Fruit fly (Drosophila melanogaster) whole organism, prepupa: Measurements from ENCODE around the gene Abd-B.

Source experiments
- CG3919 ChIP-seq: fragments of 200-800 bp; sonication (Bioruptor generic); optimal IDR thresholded peaks from 3 replicates; lab custom pipeline; 2016; ENCODE audit warnings: missing biosample characterization, missing genetic modification characterization
- CG9139 ChIP-seq: fragments of 200-800 bp; sonication (Bioruptor generic); optimal IDR thresholded peaks from 3 replicates; lab custom pipeline; 2017; ENCODE audit warnings: missing biosample characterization, mild to moderate bottlenecking, missing genetic modification characterization
- Eip93F ChIP-seq: fragments of 200-800 bp; sonication (Bioruptor generic); optimal IDR thresholded peaks from 2 replicates; lab custom pipeline; 2016; ENCODE audit warnings: missing biosample characterization, mild to moderate bottlenecking, missing genetic modification characterization
- Gug ChIP-seq: fragments of 200-800 bp; sonication (Bioruptor generic); IDR thresholded peaks from 2 replicates; pipeline ENCODE4 v1.3.6; 2022; ENCODE audit warnings: missing biosample characterization, missing genetic modification characterization
- Hr4 ChIP-seq: fragments of 200-800 bp; sonication (Bioruptor generic); optimal IDR thresholded peaks from 3 replicates; lab custom pipeline; 2016; ENCODE audit warnings: missing biosample characterization, missing genetic modification characterization
- Lpt ChIP-seq: fragments of 200-800 bp; sonication (Bioruptor generic); optimal IDR thresholded peaks from 3 replicates; lab custom pipeline; 2016; ENCODE audit warnings: missing biosample characterization, missing genetic modification characterization
- OdsH ChIP-seq: fragments of 200-800 bp; sonication (Bioruptor generic); optimal IDR thresholded peaks from 3 replicates; lab custom pipeline; 2016; ENCODE audit warnings: missing biosample characterization, missing genetic modification characterization
- cyc ChIP-seq: fragments of 200-800 bp; sonication (Bioruptor generic); optimal IDR thresholded peaks from 3 replicates; lab custom pipeline; 2016; ENCODE audit warnings: missing biosample characterization, missing genetic modification characterization
- dac ChIP-seq: fragments of 200-800 bp; sonication (Bioruptor generic); optimal IDR thresholded peaks from 2 replicates; lab custom pipeline; 2017; ENCODE audit warnings: missing biosample characterization, mild to moderate bottlenecking, missing genetic modification characterization
- esn ChIP-seq: fragments of 200-800 bp; sonication (Bioruptor generic); optimal IDR thresholded peaks from 2 replicates; lab custom pipeline; 2016; ENCODE audit warnings: missing biosample characterization, mild to moderate bottlenecking, missing genetic modification characterization, moderate library complexity
- vri ChIP-seq: fragments of 200-800 bp; sonication (Bioruptor generic); optimal IDR thresholded peaks from 3 replicates; lab custom pipeline; 2016; ENCODE audit warnings: missing biosample characterization, mild to moderate bottlenecking, missing genetic modification characterization

DNA sequence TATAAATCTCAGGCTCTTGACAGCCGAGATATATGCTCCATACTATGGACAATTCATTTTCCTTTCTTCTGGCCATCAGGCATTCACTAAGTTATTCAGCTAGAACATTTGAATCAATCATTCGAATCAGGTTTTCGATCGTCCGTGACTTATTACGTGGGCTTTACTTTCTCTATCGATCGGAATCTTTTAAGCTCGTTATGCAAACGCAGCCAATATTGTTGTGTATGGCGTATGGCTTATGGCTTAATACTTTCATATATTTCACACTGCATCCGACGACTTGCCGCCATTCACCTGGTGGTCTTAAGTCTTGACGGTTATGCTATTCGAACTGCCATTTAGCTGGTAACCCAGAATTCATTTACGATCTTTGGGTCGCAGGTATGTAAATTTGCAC is 44.2 kb upstream of the Abd-B start:
- TF ChIP-seq CG9139 (GFP tag; lab: Kevin White, UChicago), result no peak
- TF ChIP-seq Eip93F (GFP tag; lab: Kevin White, UChicago), result no peak
- no peak for TF ChIP-seq cyc
- TF ChIP-seq OdsH, result no peak
- TF ChIP-seq Lpt (GFP tag; lab: Kevin White, UChicago), result no peak
- no peak for TF ChIP-seq Gug (GFP tag; lab: Robert Waterston, UW)
- TF ChIP-seq CG3919 (GFP tag; lab: Kevin White, UChicago), result no peak
- no peak for TF ChIP-seq vri (GFP tag; lab: Kevin White, UChicago)
- TF ChIP-seq esn (GFP tag; lab: Kevin White, UChicago), result no peak
- no peak for TF ChIP-seq Hr4 (GFP tag; lab: Kevin White, UChicago)
- TF ChIP-seq dac, result no peak
